Worm (Caenorhabditis elegans) whole organism, L1 larva: ENCODE results near the gene C01B9.4.

ENCODE experiments used
- ceh-8 ChIP-seq: fragments of 200-800 bp; sonication (Bioruptor generic); optimal IDR thresholded peaks from 2 replicates; lab custom pipeline; 2018; ENCODE audit warnings: mild to moderate bottlenecking, missing genetic modification characterization, moderate library complexity, missing compliant biosample characterization
- ceh-82 ChIP-seq, 3 experiments: fragments of 150-350 bp in 1 of 3; sonication (generic microtip) in 2 of 3; optimal IDR thresholded peaks; 2 replicates each; lab custom pipeline; 2014 to 2017; ENCODE audit warnings: missing biosample characterization in 3 of 3, missing genetic modification characterization in 3 of 3
- hlh-4 ChIP-seq: sonication (generic microtip); optimal IDR thresholded peaks from 2 replicates; lab custom pipeline; 2016; ENCODE audit warnings: mild to moderate bottlenecking, missing genetic modification characterization, missing compliant biosample characterization
- nhr-90 ChIP-seq: sonication (generic microtip); optimal IDR thresholded peaks from 2 replicates; lab custom pipeline; 2016; ENCODE audit warnings: mild to moderate bottlenecking, missing genetic modification characterization, missing compliant biosample characterization; ENCODE audit not compliant: poor library complexity
- pax-3 ChIP-seq: fragments of 200-800 bp; sonication (Bioruptor generic); optimal IDR thresholded peaks from 2 replicates; lab custom pipeline; 2018; ENCODE audit warnings: mild to moderate bottlenecking, missing genetic modification characterization, moderate library complexity, missing compliant biosample characterization
- tbx-2 ChIP-seq: sonication (generic microtip); optimal IDR thresholded peaks from 2 replicates; lab custom pipeline; 2016; ENCODE audit warnings: missing genetic modification characterization, missing compliant biosample characterization
- unc-62 ChIP-seq: fragments of 150-350 bp; optimal IDR thresholded peaks from 2 replicates; lab custom pipeline; 2014; ENCODE audit warnings: missing biosample characterization, missing genetic modification reagents, missing genetic modification characterization

- no peak for TF ChIP-seq tbx-2
- TF ChIP-seq pax-3 (tag; lab: Kevin White, UChicago): no peak
- no peak for TF ChIP-seq unc-62
- TF ChIP-seq ceh-8 (GFP tag; lab: Kevin White, UChicago): no peak
- TF ChIP-seq ceh-82 (tag; optimal IDR thresholded peaks at IDR 0.05; lab: Kevin White, UChicago): no peak
- no peak for TF ChIP-seq hlh-4
- no peak for TF ChIP-seq nhr-90 (tag; lab: Kevin White, UChicago)
Measured at ce11 chrII:13795160-13795559, 11.4 kb upstream of the C01B9.4 start.
